Worm (Caenorhabditis elegans): ENCODE data around the gene srb-18.

Gene srb-18

ce11 chrV:7562947-7563346 is 47.9 kb downstream of the srb-18 start, which contains the start of gene F19F10.1:
F19F10.1 (plus strand) TSS chrV:7563247.
- TF ChIP-seq B0310.2 (tag; optimal IDR thresholded peaks at IDR 0.05): no peak
- TF ChIP-seq pes-1 (GFP tag; IDR thresholded peaks at IDR 0.05): no peak
- no peak for TF ChIP-seq scrt-1 (GFP tag; IDR thresholded peaks at IDR 0.05)
- TF ChIP-seq hmbx-1 (tag; optimal IDR thresholded peaks at IDR 0.05): no peak
- TF ChIP-seq tra-4 (tag; optimal IDR thresholded peaks at IDR 0.05): no peak
- no peak for TF ChIP-seq tbx-11 (GFP tag; IDR thresholded peaks at IDR 0.05)
- TF ChIP-seq ets-7 (tag; optimal IDR thresholded peaks at IDR 0.05): no peak
- TF ChIP-seq hmg-4 (GFP tag; optimal IDR thresholded peaks at IDR 0.05): no peak
- TF ChIP-seq ceh-36 (tag; optimal IDR thresholded peaks at IDR 0.05): no peak
- TF ChIP-seq ceh-13 (GFP tag; optimal IDR thresholded peaks at IDR 0.05): no peak
